Fruit fly (Drosophila melanogaster) whole organism, prepupa: ENCODE measurements around the gene Calr.
A peak's percentile ranks its signal among the peaks of the same experiment; 100 is the strongest.

Experiments
- CG10631 ChIP-seq: fragments of 200-800 bp; sonication (Bioruptor generic); optimal IDR thresholded peaks from 2 replicates; lab custom pipeline; 2016; ENCODE audit warnings: missing biosample characterization, missing genetic modification characterization
- CG10669 ChIP-seq: fragments of 200-800 bp; sonication (Bioruptor generic); optimal IDR thresholded peaks from 3 replicates; lab custom pipeline; 2018; ENCODE audit warnings: missing biosample characterization, mild to moderate bottlenecking, missing genetic modification characterization, moderate library complexity
- CG11294 ChIP-seq: fragments of 200-800 bp; sonication (Bioruptor generic); IDR thresholded peaks from 2 replicates; pipeline ENCODE4 v1.3.6; 2022; ENCODE audit warnings: missing biosample characterization, missing genetic modification characterization
- CG11902 ChIP-seq: fragments of 200-800 bp; sonication (Bioruptor generic); optimal IDR thresholded peaks from 3 replicates; lab custom pipeline; 2016; ENCODE audit warnings: missing biosample characterization, missing genetic modification characterization
- CG15336 ChIP-seq: fragments of 200-800 bp; sonication (Bioruptor generic); IDR thresholded peaks from 2 replicates; pipeline ENCODE4 v1.3.6; 2022; ENCODE audit warnings: missing biosample characterization, missing genetic modification characterization
- CG1621 ChIP-seq: fragments of 200-800 bp; sonication (Bioruptor generic); optimal IDR thresholded peaks from 3 replicates; lab custom pipeline; 2018; ENCODE audit warnings: missing biosample characterization, mild to moderate bottlenecking, missing genetic modification characterization
- CG16779 ChIP-seq: fragments of 200-800 bp; sonication (Bioruptor generic); optimal IDR thresholded peaks from 3 replicates; lab custom pipeline; 2017; ENCODE audit warnings: missing biosample characterization, mild to moderate bottlenecking, missing genetic modification characterization
- CG3032 ChIP-seq: fragments of 200-800 bp; optimal IDR thresholded peaks from 2 replicates; lab custom pipeline; 2019; ENCODE audit warnings: missing biosample characterization, mild to moderate bottlenecking, missing genetic modification characterization, moderate library complexity
- CG31627 ChIP-seq: fragments of 200-800 bp; sonication (Bioruptor generic); optimal IDR thresholded peaks from 3 replicates; lab custom pipeline; 2016; ENCODE audit warnings: missing biosample characterization, missing genetic modification characterization
- CG34406 ChIP-seq: fragments of 200-800 bp; sonication (Bioruptor generic); optimal IDR thresholded peaks from 3 replicates; lab custom pipeline; 2016; ENCODE audit warnings: missing biosample characterization, missing genetic modification characterization
- CG3919 ChIP-seq: fragments of 200-800 bp; sonication (Bioruptor generic); optimal IDR thresholded peaks from 3 replicates; lab custom pipeline; 2016; ENCODE audit warnings: missing biosample characterization, missing genetic modification characterization
- CG6163 ChIP-seq: fragments of 200-800 bp; sonication (Bioruptor generic); IDR thresholded peaks from 3 replicates; pipeline ENCODE4 v1.3.6; 2022; ENCODE audit warnings: missing biosample characterization, missing genetic modification characterization
- CG6808 ChIP-seq: fragments of 200-800 bp; sonication (Bioruptor generic); optimal IDR thresholded peaks from 3 replicates; lab custom pipeline; 2017; ENCODE audit warnings: missing biosample characterization, missing genetic modification characterization, mild to moderate bottlenecking, moderate library complexity, missing genetic modification reagents
- CG6854 ChIP-seq: fragments of 200-800 bp; sonication (Bioruptor generic); optimal IDR thresholded peaks from 2 replicates; lab custom pipeline; 2017; ENCODE audit warnings: missing biosample characterization, mild to moderate bottlenecking, missing genetic modification characterization
- CG7368 ChIP-seq: fragments of 200-800 bp; sonication (Bioruptor generic); optimal IDR thresholded peaks from 3 replicates; lab custom pipeline; 2016; ENCODE audit warnings: missing biosample characterization, missing genetic modification characterization
- CG8319 ChIP-seq: fragments of 200-800 bp; sonication (Bioruptor generic); optimal IDR thresholded peaks from 3 replicates; lab custom pipeline; 2016; ENCODE audit warnings: missing biosample characterization, missing genetic modification characterization
- CG8632 ChIP-seq: fragments of 200-800 bp; sonication (Bioruptor generic); optimal IDR thresholded peaks from 3 replicates; lab custom pipeline; 2016; ENCODE audit warnings: missing biosample characterization, missing genetic modification characterization
- CG9139 ChIP-seq: fragments of 200-800 bp; sonication (Bioruptor generic); optimal IDR thresholded peaks from 3 replicates; lab custom pipeline; 2017; ENCODE audit warnings: missing biosample characterization, mild to moderate bottlenecking, missing genetic modification characterization
- Eip75B ChIP-seq: fragments of 200-800 bp; sonication (Bioruptor generic); optimal IDR thresholded peaks from 3 replicates; lab custom pipeline; 2016; ENCODE audit warnings: missing biosample characterization, missing genetic modification characterization
- Eip78C ChIP-seq: fragments of 200-800 bp; sonication (Bioruptor generic); peaks from one replicate; lab custom pipeline; 2016; ENCODE audit warnings: missing biosample characterization, missing genetic modification characterization
- Eip93F ChIP-seq: fragments of 200-800 bp; sonication (Bioruptor generic); optimal IDR thresholded peaks from 2 replicates; lab custom pipeline; 2016; ENCODE audit warnings: missing biosample characterization, mild to moderate bottlenecking, missing genetic modification characterization
- Ets96B ChIP-seq: fragments of 200-800 bp; optimal IDR thresholded peaks from 2 replicates; lab custom pipeline; 2019; ENCODE audit warnings: missing biosample characterization, mild to moderate bottlenecking, missing genetic modification characterization, moderate library complexity
- Gug ChIP-seq: fragments of 200-800 bp; sonication (Bioruptor generic); IDR thresholded peaks from 2 replicates; pipeline ENCODE4 v1.3.6; 2022; ENCODE audit warnings: missing biosample characterization, missing genetic modification characterization
- Hr39 ChIP-seq: fragments of 200-800 bp; sonication (Bioruptor generic); optimal IDR thresholded peaks from 2 replicates; lab custom pipeline; 2016; ENCODE audit warnings: missing biosample characterization, missing genetic modification characterization
- Hr4 ChIP-seq: fragments of 200-800 bp; sonication (Bioruptor generic); optimal IDR thresholded peaks from 3 replicates; lab custom pipeline; 2016; ENCODE audit warnings: missing biosample characterization, missing genetic modification characterization
- Lpt ChIP-seq: fragments of 200-800 bp; sonication (Bioruptor generic); optimal IDR thresholded peaks from 3 replicates; lab custom pipeline; 2016; ENCODE audit warnings: missing biosample characterization, missing genetic modification characterization
- Met ChIP-seq: fragments of 200-800 bp; sonication (Bioruptor generic); optimal IDR thresholded peaks from 3 replicates; lab custom pipeline; 2016; ENCODE audit warnings: missing biosample characterization, missing genetic modification characterization
- OdsH ChIP-seq: fragments of 200-800 bp; sonication (Bioruptor generic); optimal IDR thresholded peaks from 3 replicates; lab custom pipeline; 2016; ENCODE audit warnings: missing biosample characterization, missing genetic modification characterization
- Smox ChIP-seq: fragments of 200-800 bp; sonication (Bioruptor generic); optimal IDR thresholded peaks from 3 replicates; lab custom pipeline; 2016; ENCODE audit warnings: missing biosample characterization, missing genetic modification characterization
- Sox102F ChIP-seq: fragments of 200-800 bp; sonication (Bioruptor generic); optimal IDR thresholded peaks from 2 replicates; lab custom pipeline; 2016; ENCODE audit warnings: missing biosample characterization, mild to moderate bottlenecking, missing genetic modification characterization
- Sox14 ChIP-seq: fragments of 200-800 bp; sonication (Bioruptor generic); optimal IDR thresholded peaks from 3 replicates; lab custom pipeline; 2016; ENCODE audit warnings: missing biosample characterization, missing genetic modification characterization
- achi ChIP-seq: fragments of 200-800 bp; sonication (Bioruptor generic); optimal IDR thresholded peaks from 3 replicates; lab custom pipeline; 2016; ENCODE audit warnings: missing biosample characterization, missing genetic modification characterization
- acj6 ChIP-seq: fragments of 200-800 bp; sonication (Bioruptor generic); optimal IDR thresholded peaks from 3 replicates; lab custom pipeline; 2016; ENCODE audit warnings: missing biosample characterization, missing genetic modification characterization
- cyc ChIP-seq: fragments of 200-800 bp; sonication (Bioruptor generic); optimal IDR thresholded peaks from 3 replicates; lab custom pipeline; 2016; ENCODE audit warnings: missing biosample characterization, missing genetic modification characterization
- dac ChIP-seq: fragments of 200-800 bp; sonication (Bioruptor generic); optimal IDR thresholded peaks from 2 replicates; lab custom pipeline; 2017; ENCODE audit warnings: missing biosample characterization, mild to moderate bottlenecking, missing genetic modification characterization
- eg ChIP-seq: fragments of 200-800 bp; sonication (Bioruptor generic); IDR thresholded peaks from 3 replicates; pipeline ENCODE4 v1.3.6; 2022; ENCODE audit warnings: missing biosample characterization, missing genetic modification characterization
- esn ChIP-seq: fragments of 200-800 bp; sonication (Bioruptor generic); optimal IDR thresholded peaks from 2 replicates; lab custom pipeline; 2016; ENCODE audit warnings: missing biosample characterization, mild to moderate bottlenecking, missing genetic modification characterization, moderate library complexity
- fd59A ChIP-seq: fragments of 200-800 bp; sonication (Bioruptor generic); optimal IDR thresholded peaks from 2 replicates; lab custom pipeline; 2017; ENCODE audit warnings: missing biosample characterization, mild to moderate bottlenecking, missing genetic modification characterization, missing genetic modification reagents
- lz ChIP-seq: fragments of 200-800 bp; sonication (Bioruptor generic); optimal IDR thresholded peaks from 3 replicates; lab custom pipeline; 2016; ENCODE audit warnings: missing biosample characterization, missing genetic modification characterization
- net ChIP-seq: fragments of 200-800 bp; sonication (Bioruptor generic); optimal IDR thresholded peaks from 3 replicates; lab custom pipeline; 2016; ENCODE audit warnings: missing biosample characterization, missing genetic modification characterization
- pdm3 ChIP-seq: fragments of 200-800 bp; sonication (Bioruptor generic); optimal IDR thresholded peaks from 3 replicates; lab custom pipeline; 2016; ENCODE audit warnings: missing biosample characterization, missing genetic modification characterization
- salr ChIP-seq, 2 experiments: fragments of 200-800 bp; sonication (Bioruptor generic); optimal IDR thresholded peaks; 3 replicates each; lab custom pipeline; 2016 to 2018; ENCODE audit warnings: missing biosample characterization in 2 of 2, missing genetic modification characterization in 2 of 2, mild to moderate bottlenecking in 1 of 2
- spab ChIP-seq: fragments of 200-800 bp; sonication (Bioruptor generic); optimal IDR thresholded peaks from 2 replicates; lab custom pipeline; 2017; ENCODE audit warnings: missing biosample characterization, mild to moderate bottlenecking, missing genetic modification characterization, missing genetic modification reagents
- ss ChIP-seq, 2 experiments: fragments of 200-800 bp; sonication (Bioruptor generic); optimal IDR thresholded peaks; 2 replicates in 1 of 2; 3 replicates in 1 of 2; lab custom pipeline; 2017 to 2018; ENCODE audit warnings: mild to moderate bottlenecking in 2 of 2, missing biosample characterization in 2 of 2, missing genetic modification characterization in 2 of 2, moderate library complexity in 1 of 2
- topi ChIP-seq: fragments of 200-800 bp; sonication (Bioruptor generic); optimal IDR thresholded peaks from 3 replicates; lab custom pipeline; 2016; ENCODE audit warnings: missing biosample characterization, missing genetic modification characterization
- vri ChIP-seq: fragments of 200-800 bp; sonication (Bioruptor generic); optimal IDR thresholded peaks from 3 replicates; lab custom pipeline; 2016; ENCODE audit warnings: missing biosample characterization, mild to moderate bottlenecking, missing genetic modification characterization

Gene Calr

DNA sequence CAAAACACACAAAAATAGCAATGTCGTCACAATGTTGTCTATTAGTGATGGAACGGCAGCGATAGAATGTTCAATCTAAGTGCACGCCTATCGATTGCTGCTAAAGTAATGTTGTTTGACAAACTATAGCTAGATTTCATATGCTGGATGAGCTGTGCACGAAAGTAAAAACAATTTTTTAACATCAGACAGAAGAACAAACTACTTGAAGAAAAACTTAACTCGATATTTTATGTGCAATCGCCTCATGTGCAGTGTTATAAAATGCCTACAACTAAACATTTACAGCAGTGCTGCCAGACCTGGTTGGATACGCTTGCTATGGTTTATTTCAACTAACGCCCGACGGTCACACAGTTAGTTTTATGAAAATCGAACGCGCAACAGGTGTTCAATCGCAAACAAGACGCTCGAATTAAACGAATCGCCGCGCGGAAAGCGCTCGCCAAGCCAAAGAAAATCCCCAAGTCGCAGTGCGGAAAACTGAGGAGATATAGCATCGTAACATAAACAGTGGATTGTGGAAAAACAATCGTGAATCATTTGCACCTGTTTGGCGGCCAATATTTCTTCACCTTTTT is 39.6 kb downstream of the Calr start, which contains the start of the genes bocks and CG8312 (continued):
- no peak for TF ChIP-seq CG8319 (GFP tag; lab: Kevin White, UChicago)
- peak; percentile 52 for TF ChIP-seq CG31627 (GFP tag; lab: Kevin White, UChicago)
- no peak for TF ChIP-seq CG16779 (tag; lab: Kevin White, UChicago)
- no peak for TF ChIP-seq eg (GFP tag; lab: Robert Waterston, UW)
- TF ChIP-seq CG11902 (GFP tag; lab: Kevin White, UChicago) = no peak
- TF ChIP-seq Sox102F (GFP tag; lab: Kevin White, UChicago) = no peak
- no peak for TF ChIP-seq dac (GFP tag; lab: Kevin White, UChicago)
- TF ChIP-seq CG6808 (GFP tag; lab: Kevin White, UChicago) = no peak
- TF ChIP-seq CG11294 (GFP tag; lab: Robert Waterston, UW) = no peak
- no peak for TF ChIP-seq Smox (GFP tag; lab: Kevin White, UChicago)
- peak in 1 of 2 experiments; percentile 14 for TF ChIP-seq ss (GFP tag; optimal IDR thresholded peaks at IDR 0.05; lab: Kevin White, UChicago)
- TF ChIP-seq CG15336 (GFP tag; lab: Robert Waterston, UW) = no peak
- no peak for TF ChIP-seq CG34406 (GFP tag; lab: Kevin White, UChicago)
- no peak for TF ChIP-seq fd59A (GFP tag; lab: Kevin White, UChicago)
- TF ChIP-seq CG1621 (tag; lab: Kevin White, UChicago) = no peak
- no peak for TF ChIP-seq salr (GFP tag; optimal IDR thresholded peaks at IDR 0.05; lab: Kevin White, UChicago)
- peak; percentile 12 for TF ChIP-seq cyc (GFP tag; lab: Kevin White, UChicago)
- peak; percentile 24 for TF ChIP-seq CG10631 (GFP tag; lab: Kevin White, UChicago)
- no peak for TF ChIP-seq spab (GFP tag; lab: Kevin White, UChicago)
- TF ChIP-seq Met (GFP tag; lab: Kevin White, UChicago) = no peak
- peak; percentile 35 for TF ChIP-seq pdm3 (GFP tag; lab: Kevin White, UChicago)
- no peak for TF ChIP-seq CG9139 (GFP tag; lab: Kevin White, UChicago)
- TF ChIP-seq CG10669 = no peak
- no peak for TF ChIP-seq Lpt (GFP tag; lab: Kevin White, UChicago)
- no peak for TF ChIP-seq Gug (GFP tag; lab: Robert Waterston, UW)
- TF ChIP-seq acj6 = no peak
- no peak for TF ChIP-seq Eip93F (GFP tag; lab: Kevin White, UChicago)
- peak; percentile 27 for TF ChIP-seq CG3919 (GFP tag; lab: Kevin White, UChicago)
- peak; percentile 50 for TF ChIP-seq CG6854
- TF ChIP-seq OdsH (GFP tag; lab: Kevin White, UChicago) = no peak
- no peak for TF ChIP-seq CG3032 (tag; lab: Kevin White, UChicago)
- peak; percentile 37 for TF ChIP-seq esn (GFP tag; lab: Kevin White, UChicago)
- TF ChIP-seq net = peak; percentile 10

DNA sequence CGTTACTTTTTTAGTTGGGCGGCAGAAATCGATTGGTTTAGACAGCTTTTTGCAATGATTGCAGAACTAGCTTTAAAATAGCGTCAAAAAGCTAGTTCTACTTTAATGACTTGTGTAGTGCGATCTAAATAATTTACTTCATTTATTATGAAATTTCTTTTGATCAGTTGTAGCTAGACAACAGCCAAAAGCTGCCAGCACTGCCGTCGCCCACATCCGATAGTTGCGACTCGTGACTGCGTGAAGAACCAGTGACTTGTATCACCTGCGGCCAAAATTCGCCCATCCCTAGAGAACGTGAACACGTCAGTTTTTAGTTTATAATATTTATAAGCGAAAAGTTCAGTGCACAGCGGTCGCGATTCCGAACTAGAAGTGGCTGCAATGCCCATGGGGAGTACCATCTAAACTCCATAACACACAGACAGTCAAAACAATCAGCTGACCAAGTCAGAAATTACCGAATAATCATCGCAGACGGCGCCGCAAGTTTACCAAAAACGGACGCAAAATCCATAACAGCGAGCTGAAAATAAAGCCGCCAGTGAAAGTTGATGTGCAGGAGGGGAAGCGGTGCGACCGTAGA is 43.9 kb downstream of the Calr start, which contains the start of gene P58IPK:
P58IPK (plus strand) TSS at position 280 of the 586 bp plus-strand sequence.
- TF ChIP-seq CG9139 (GFP tag; lab: Kevin White, UChicago) (no peak), CG31627 (GFP tag; lab: Kevin White, UChicago) (peak; percentile 66), OdsH (GFP tag; lab: Kevin White, UChicago) (peak; percentile 19), Sox14 (GFP tag; lab: Kevin White, UChicago) (peak; percentile 62), achi (GFP tag; lab: Kevin White, UChicago) (peak; percentile 46), pdm3 (GFP tag; lab: Kevin White, UChicago) (peak; percentile 62), CG8632 (GFP tag; lab: Kevin White, UChicago) (no peak), acj6 (peak; percentile 37), CG10669 (no peak), Eip78C (GFP tag; lab: Kevin White, UChicago) (peak; percentile 74), CG7368 (GFP tag; lab: Kevin White, UChicago) (no peak), lz (GFP tag; lab: Kevin White, UChicago) (peak; percentile 68), Eip75B (GFP tag; lab: Kevin White, UChicago) (peak; percentile 69), CG15336 (GFP tag; lab: Robert Waterston, UW) (peak; percentile 10; the same call in 1 of the 2 replicates), vri (GFP tag; lab: Kevin White, UChicago) (peak; percentile 42), CG3032 (tag; lab: Kevin White, UChicago) (peak; percentile 59), CG10631 (GFP tag; lab: Kevin White, UChicago) (peak; percentile 62), CG3919 (GFP tag; lab: Kevin White, UChicago) (peak; percentile 36), esn (GFP tag; lab: Kevin White, UChicago) (peak; percentile 61), topi (GFP tag; lab: Kevin White, UChicago) (peak; percentile 42), Hr39 (GFP tag; lab: Kevin White, UChicago) (peak; percentile 69), salr (GFP tag; optimal IDR thresholded peaks at IDR 0.05; lab: Kevin White, UChicago) (no peak), CG11902 (GFP tag; lab: Kevin White, UChicago) (no peak), Ets96B (tag; lab: Kevin White, UChicago) (peak; percentile 17), Hr4 (peak; percentile 48), net (peak; percentile 23), CG6163 (GFP tag; lab: Robert Waterston, UW) (peak; percentile 30; the same call in 1 of the 3 replicates), CG34406 (GFP tag; lab: Kevin White, UChicago) (no peak), cyc (GFP tag; lab: Kevin White, UChicago) (peak; percentile 29), Eip93F (GFP tag; lab: Kevin White, UChicago) (peak; percentile 4), CG6854 (peak; percentile 28)
